Worm (Caenorhabditis elegans): Measurements from ENCODE around the gene F10E7.9.
A peak's percentile ranks its signal among the peaks of the same experiment; 100 is the strongest.

Gene F10E7.9

ce11 chrII:7151969-7152631 lies 42.2 kb upstream of the F10E7.9 start, which contains the start of gene fust-1 (continued):
- TF ChIP-seq hlh-12 (tag; optimal IDR thresholded peaks at IDR 0.05) (no peak), ets-4 (GFP tag; optimal IDR thresholded peaks at IDR 0.05) (peak; percentile 48), somi-1 (GFP tag; optimal IDR thresholded peaks at IDR 0.05) (peak; percentile 80), hmg-1.2 (GFP tag; IDR thresholded peaks at IDR 0.05) (peak; percentile 97), nhr-80 (tag; optimal IDR thresholded peaks at IDR 0.05) (peak; percentile 70), F49E8.2 (tag; optimal IDR thresholded peaks at IDR 0.05; ENCODE audit: insufficient read depth) (peak; percentile 83), athp-1 (tag; optimal IDR thresholded peaks at IDR 0.05) (peak; percentile 93), nhr-90 (tag; optimal IDR thresholded peaks at IDR 0.05) (peak; percentile 22), ztf-6 (GFP tag; IDR thresholded peaks at IDR 0.05) (peak; percentile 77; the same call in 1 of the 2 replicates), atf-7 (tag; optimal IDR thresholded peaks at IDR 0.05) (peak; percentile 84), unc-62 (GFP tag; optimal IDR thresholded peaks at IDR 0.05) (no peak), F10E7.11 (tag; optimal IDR thresholded peaks at IDR 0.05) (no peak), bed-2 (GFP tag; IDR thresholded peaks at IDR 0.05) (0 out of 2 replicates have a peak, but pooled peaks have one; percentile 24), lag-1 (GFP tag; IDR thresholded peaks at IDR 0.05) (no peak), egl-18 (GFP tag; IDR thresholded peaks at IDR 0.05) (peak; percentile 81), B0261.1 (tag; optimal IDR thresholded peaks at IDR 0.05) (peak; percentile 27), him-1 (tag; optimal IDR thresholded peaks at IDR 0.05) (peak; percentile 75), C17E4.6 (GFP tag; IDR thresholded peaks at IDR 0.05) (peak; percentile 80), snpc-1.1 (tag; optimal IDR thresholded peaks at IDR 0.05; ENCODE audit: insufficient read depth) (peak; percentile 79), lir-1 (GFP tag; conservative IDR thresholded peaks at IDR 0.05) (peak; percentile 88), cebp-1 (GFP tag; IDR thresholded peaks at IDR 0.05) (peak; percentile 29; the same call in 1 of the 2 replicates), cebp-1 (tag; optimal IDR thresholded peaks at IDR 0.05) (peak; percentile 93), egl-44 (GFP tag; IDR thresholded peaks at IDR 0.05) (peak; percentile 75; the same call in 1 of the 2 replicates), nhr-179 (tag; optimal IDR thresholded peaks at IDR 0.05) (no peak), madf-10 (tag; optimal IDR thresholded peaks at IDR 0.05) (peak; percentile 54), pbrm-1 (GFP tag; IDR thresholded peaks at IDR 0.05) (peak; percentile 95), xnd-1 (tag; optimal IDR thresholded peaks at IDR 0.05) (peak; percentile 82), mxl-1 (tag; optimal IDR thresholded peaks at IDR 0.05) (no peak), T07F8.4 (tag; optimal IDR thresholded peaks at IDR 0.05) (no peak), sea-2 (GFP tag; IDR thresholded peaks at IDR 0.05) (no peak), lin-40 (tag; optimal IDR thresholded peaks at IDR 0.05) (peak; percentile 97), bed-1 (GFP tag; IDR thresholded peaks at IDR 0.05) (no peak), dpff-1 (tag; optimal IDR thresholded peaks at IDR 0.05) (no peak), nfyb-1 (GFP tag; IDR thresholded peaks at IDR 0.05) (peak; percentile 96), attf-6 (GFP tag; IDR thresholded peaks at IDR 0.05) (peak; percentile 85), madf-6 (GFP tag; IDR thresholded peaks at IDR 0.05) (peak; percentile 95), Y95B8A.8 (GFP tag; IDR thresholded peaks at IDR 0.05) (peak; percentile 93), let-607 (tag; optimal IDR thresholded peaks at IDR 0.05) (peak; percentile 54 to 78), zim-3 (tag; optimal IDR thresholded peaks at IDR 0.05) (no peak), F57C9.4 (tag; optimal IDR thresholded peaks at IDR 0.05) (no peak), ztf-25 (GFP tag; IDR thresholded peaks at IDR 0.05) (no peak), T26A5.8 (tag; optimal IDR thresholded peaks at IDR 0.05) (no peak), B0019.2 (GFP tag; conservative IDR thresholded peaks at IDR 0.05) (peak; percentile 69), ccch-3 (GFP tag; optimal IDR thresholded peaks at IDR 0.05) (no peak), nfya-1 (tag; optimal IDR thresholded peaks at IDR 0.05; ENCODE audit: borderline replicate concordance, insufficient read depth) (no peak), ceh-27 (GFP tag; optimal IDR thresholded peaks at IDR 0.05) (peak; percentile 90), rec-8 (tag; optimal IDR thresholded peaks at IDR 0.05) (peak in 1 of 2 experiments; percentile 10)

Data from whole organism, young adult.